ENCODE assay signal across 6 fruit fly cellular contexts in the genomic region with DNA sequence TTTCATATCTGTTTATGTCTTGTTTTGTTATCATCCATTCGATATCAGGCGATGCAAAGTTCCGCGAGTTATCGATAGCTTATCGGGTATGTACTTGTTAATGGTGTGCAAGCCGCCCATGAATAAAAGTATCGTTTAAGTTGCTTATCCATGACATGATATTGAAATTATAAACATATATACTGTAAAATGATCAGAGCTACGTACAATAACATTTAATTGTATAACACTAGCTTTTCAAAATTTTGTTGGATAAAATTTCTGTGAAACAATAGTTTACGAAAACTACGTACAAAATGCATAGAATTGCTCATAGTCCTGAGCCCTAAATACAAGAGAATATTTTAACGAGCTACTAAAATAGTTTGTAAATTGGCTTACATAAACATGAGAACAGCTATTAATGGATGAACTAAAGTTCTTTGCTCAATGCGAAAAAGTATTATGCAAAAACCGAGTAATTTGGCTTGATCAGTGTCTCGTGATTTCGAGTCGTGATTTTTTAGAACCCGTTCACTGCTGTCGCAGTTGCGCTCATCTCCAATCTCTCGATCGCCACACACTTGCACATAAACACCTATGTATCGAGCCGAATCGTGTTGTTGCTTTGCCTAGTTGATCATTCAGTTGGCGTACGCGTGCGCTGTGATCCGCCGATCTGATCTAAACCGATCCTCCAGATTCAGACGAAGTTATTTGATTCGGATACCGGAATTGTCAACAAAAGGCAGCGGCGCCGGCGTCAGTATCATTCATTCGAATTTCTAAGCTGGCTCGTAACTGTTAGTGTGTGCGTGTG.
A peak's percentile ranks its signal among the peaks of the same experiment; 100 is the strongest.
TF ChIP-seq lines count a peak whose summit lies in the region.

Gene PGAP1 (minus strand): TSS at position 57 of the 799 bp plus-strand sequence.
Gene cv (plus strand): TSS at position 586 of the 799 bp plus-strand sequence.

- no peak for TF ChIP-seq CTCF in whole organism, embryonic (GFP tag; optimal IDR thresholded peaks at IDR 0.05; lab: Kevin White, UChicago)

TF ChIP-seq in Kc167, 6 proteins besides CTCF, POLR2A, EP300 and RAD21:
- TF ChIP-seq psq (optimal IDR thresholded peaks at IDR 0.05; lab: Kevin White, UChicago), result peak; percentile 79
- TF ChIP-seq h (optimal IDR thresholded peaks at IDR 0.05; lab: Kevin White, UChicago), result no peak

TF ChIP-seq in whole organism, adult, 20 proteins besides CTCF, POLR2A, EP300 and RAD21:
- TF ChIP-seq Crg-1 (GFP tag; optimal IDR thresholded peaks at IDR 0.05; lab: Kevin White, UChicago) (peak; percentile 9), CG7101 (tag; optimal IDR thresholded peaks at IDR 0.05; lab: Kevin White, UChicago) (peak; percentile 42), CG33017 (tag; optimal IDR thresholded peaks at IDR 0.05; lab: Kevin White, UChicago) (no peak), cic (GFP tag; optimal IDR thresholded peaks at IDR 0.05; lab: Kevin White, UChicago) (no peak), toe (GFP tag; optimal IDR thresholded peaks at IDR 0.05; lab: Kevin White, UChicago) (peak; percentile 62), CG11617 (GFP tag; optimal IDR thresholded peaks at IDR 0.05; lab: Kevin White, UChicago) (peak; percentile 37), ovo (GFP tag; optimal IDR thresholded peaks at IDR 0.05; lab: Kevin White, UChicago) (no peak), cnc (optimal IDR thresholded peaks at IDR 0.05; lab: Kevin White, UChicago) (no peak), CG1620 (GFP tag; optimal IDR thresholded peaks at IDR 0.05; lab: Kevin White, UChicago) (peak; percentile 42), CG14711 (tag; optimal IDR thresholded peaks at IDR 0.05; lab: Kevin White, UChicago) (peak; percentile 54), CG7045 (GFP tag; optimal IDR thresholded peaks at IDR 0.05; lab: Kevin White, UChicago) (no peak), bab1 (GFP tag; optimal IDR thresholded peaks at IDR 0.05; lab: Kevin White, UChicago) (peak; percentile 25), pad (GFP tag; optimal IDR thresholded peaks at IDR 0.05; lab: Kevin White, UChicago) (peak; percentile 29), CG5204 (GFP tag; optimal IDR thresholded peaks at IDR 0.05; lab: Kevin White, UChicago) (no peak), kay (GFP tag; lab: Kevin White, UChicago; ENCODE audit: borderline replicate concordance) (no peak), Hr96 (GFP tag; optimal IDR thresholded peaks at IDR 0.05; lab: Kevin White, UChicago) (no peak)
TF ChIP-seq in whole organism, adult: peak in this region for 8.

TF ChIP-seq in whole organism, embryonic, 481 proteins besides CTCF, POLR2A, EP300 and RAD21 (continues in another document):
- TF ChIP-seq CG18619 (GFP tag; optimal IDR thresholded peaks at IDR 0.05; lab: Kevin White, UChicago) (no peak), CG11504 (tag; optimal IDR thresholded peaks at IDR 0.05; lab: Kevin White, UChicago) (no peak), bbx (GFP tag; IDR thresholded peaks at IDR 0.05; lab: Robert Waterston, UW; ENCODE audit: partially characterized antibody) (peak; percentile 78), CG31365 (tag; optimal IDR thresholded peaks at IDR 0.05; lab: Kevin White, UChicago) (no peak), mld (GFP tag; IDR thresholded peaks at IDR 0.05; lab: Robert Waterston, UW; ENCODE audit: partially characterized antibody) (0 out of 3 replicates have a peak, but pooled peaks have one; percentile 37), CG8478 (optimal IDR thresholded peaks at IDR 0.05; lab: Kevin White, UChicago) (peak; percentile 76), CG7839 (tag; optimal IDR thresholded peaks at IDR 0.05; lab: Kevin White, UChicago) (no peak), danr (GFP tag; IDR thresholded peaks at IDR 0.05; lab: Robert Waterston, UW) (no peak), en (GFP tag; optimal IDR thresholded peaks at IDR 0.05; lab: Kevin White, UChicago) (no peak), Deaf1 (tag; optimal IDR thresholded peaks at IDR 0.05; lab: Kevin White, UChicago) (peak; percentile 59), otp (GFP tag; IDR thresholded peaks at IDR 0.05; lab: Robert Waterston, UW) (no peak), Sry-δ (GFP tag; optimal IDR thresholded peaks at IDR 0.05; lab: Kevin White, UChicago) (peak; percentile 81), zfh1 (GFP tag; IDR thresholded peaks at IDR 0.05; lab: Robert Waterston, UW) (0 out of 3 replicates have a peak, but pooled peaks have one; percentile 6), yki (optimal IDR thresholded peaks at IDR 0.05; lab: Kevin White, UChicago) (no peak), stwl (tag; optimal IDR thresholded peaks at IDR 0.05; lab: Kevin White, UChicago) (peak; percentile 23)

TF ChIP-seq in whole organism, prepupa, 60 proteins besides CTCF, POLR2A, EP300 and RAD21 (continues in another document):
- TF ChIP-seq esn (GFP tag; optimal IDR thresholded peaks at IDR 0.05; lab: Kevin White, UChicago) (peak; percentile 61), CG31627 (GFP tag; optimal IDR thresholded peaks at IDR 0.05; lab: Kevin White, UChicago) (peak; percentile 29), CG34406 (GFP tag; optimal IDR thresholded peaks at IDR 0.05; lab: Kevin White, UChicago) (peak; percentile 15), acj6 (GFP tag; optimal IDR thresholded peaks at IDR 0.05; lab: Kevin White, UChicago) (peak; percentile 42), Hr39 (GFP tag; optimal IDR thresholded peaks at IDR 0.05; lab: Kevin White, UChicago) (peak; percentile 49), CG4318 (GFP tag; optimal IDR thresholded peaks at IDR 0.05; lab: Kevin White, UChicago) (no peak), lz (GFP tag; optimal IDR thresholded peaks at IDR 0.05; lab: Kevin White, UChicago) (peak; percentile 58), cyc (GFP tag; optimal IDR thresholded peaks at IDR 0.05; lab: Kevin White, UChicago) (peak; percentile 13), CG6163 (GFP tag; IDR thresholded peaks at IDR 0.05; lab: Robert Waterston, UW) (peak; percentile 19; the same call in 1 of the 3 replicates), CG6792 (GFP tag; optimal IDR thresholded peaks at IDR 0.05; lab: Kevin White, UChicago) (peak; percentile 4), CG32006 (GFP tag; optimal IDR thresholded peaks at IDR 0.05; lab: Kevin White, UChicago) (peak; percentile 35), CG10631 (GFP tag; optimal IDR thresholded peaks at IDR 0.05; lab: Kevin White, UChicago) (peak; percentile 18), CG3919 (GFP tag; optimal IDR thresholded peaks at IDR 0.05; lab: Kevin White, UChicago) (no peak), CG8632 (GFP tag; optimal IDR thresholded peaks at IDR 0.05; lab: Kevin White, UChicago) (no peak), Ets21C (GFP tag; optimal IDR thresholded peaks at IDR 0.05; lab: Kevin White, UChicago) (peak; percentile 30), eg (GFP tag; IDR thresholded peaks at IDR 0.05; lab: Robert Waterston, UW) (0 out of 3 replicates have a peak, but pooled peaks have one; percentile 4)

TF ChIP-seq in whole organism, pupa, 21 proteins besides CTCF, POLR2A, EP300 and RAD21:
- TF ChIP-seq CG9948 (tag; optimal IDR thresholded peaks at IDR 0.05; lab: Kevin White, UChicago) (no peak), fd96Ca (GFP tag; IDR thresholded peaks at IDR 0.05; lab: Robert Waterston, UW) (no peak), CG4496 (GFP tag; IDR thresholded peaks at IDR 0.05; lab: Robert Waterston, UW) (peak; percentile 15; the same call in 1 of the 3 replicates), Snoo (tag; optimal IDR thresholded peaks at IDR 0.05; lab: Kevin White, UChicago) (no peak), CG8159 (tag; optimal IDR thresholded peaks at IDR 0.05; lab: Kevin White, UChicago) (peak; percentile 14), CG17806 (tag; optimal IDR thresholded peaks at IDR 0.05; lab: Kevin White, UChicago) (peak; percentile 12)

TF ChIP-seq in whole organism, wandering third instar larva, 38 proteins besides CTCF, POLR2A, EP300 and RAD21 (continues in another document):
- TF ChIP-seq pan (optimal IDR thresholded peaks at IDR 0.05; lab: Kevin White, UChicago), result no peak
- TF ChIP-seq dmrt93B (GFP tag; optimal IDR thresholded peaks at IDR 0.05; lab: Kevin White, UChicago), result no peak
- peak; percentile 25 for TF ChIP-seq Jra (GFP tag; optimal IDR thresholded peaks at IDR 0.05; lab: Kevin White, UChicago)
- no peak for TF ChIP-seq brk (GFP tag; optimal IDR thresholded peaks at IDR 0.05; lab: Kevin White, UChicago)
- no peak for TF ChIP-seq dl (GFP tag; optimal IDR thresholded peaks at IDR 0.05; lab: Kevin White, UChicago; ENCODE audit: insufficient read depth in 1 of 2, partially characterized antibody in 2 of 2)
- no peak for TF ChIP-seq Rel (GFP tag; optimal IDR thresholded peaks at IDR 0.05; lab: Kevin White, UChicago)
- TF ChIP-seq Rel (tag; optimal IDR thresholded peaks at IDR 0.05; lab: Kevin White, UChicago), result no peak
- TF ChIP-seq Dfd (GFP tag; optimal IDR thresholded peaks at IDR 0.05; lab: Kevin White, UChicago), result no peak
- no peak for TF ChIP-seq fru (GFP tag; optimal IDR thresholded peaks at IDR 0.05; lab: Kevin White, UChicago)
- no peak for TF ChIP-seq Hnf4 (GFP tag; optimal IDR thresholded peaks at IDR 0.05; lab: Kevin White, UChicago)
- TF ChIP-seq GATAd (GFP tag; optimal IDR thresholded peaks at IDR 0.05; lab: Kevin White, UChicago), result peak; percentile 14
- no peak for TF ChIP-seq Hr83 (GFP tag; optimal IDR thresholded peaks at IDR 0.05; lab: Kevin White, UChicago; ENCODE audit: poor library complexity, severe bottlenecking)
- peak in 1 of 2 experiments; percentile 64 for TF ChIP-seq foxo (GFP tag; optimal IDR thresholded peaks at IDR 0.05; lab: Kevin White, UChicago)
- no peak for TF ChIP-seq CG9705 (GFP tag; optimal IDR thresholded peaks at IDR 0.05; lab: Kevin White, UChicago)
- no peak for TF ChIP-seq jim (GFP tag; optimal IDR thresholded peaks at IDR 0.05; lab: Kevin White, UChicago)
- TF ChIP-seq Dif (GFP tag; optimal IDR thresholded peaks at IDR 0.05; lab: Kevin White, UChicago; ENCODE audit: partially characterized antibody), result no peak
- TF ChIP-seq tai (GFP tag; optimal IDR thresholded peaks at IDR 0.05; lab: Kevin White, UChicago), result no peak
- no peak for TF ChIP-seq CrebA (GFP tag; optimal IDR thresholded peaks at IDR 0.05; lab: Kevin White, UChicago; ENCODE audit: borderline replicate concordance)
- peak; percentile 55 for TF ChIP-seq Sp1 (GFP tag; optimal IDR thresholded peaks at IDR 0.05; lab: Kevin White, UChicago)
- TF ChIP-seq ey (GFP tag; optimal IDR thresholded peaks at IDR 0.05; lab: Kevin White, UChicago), result peak; percentile 45
- no peak for TF ChIP-seq Abd-B (GFP tag; optimal IDR thresholded peaks at IDR 0.05; lab: Kevin White, UChicago)
- TF ChIP-seq woc (GFP tag; optimal IDR thresholded peaks at IDR 0.05; lab: Kevin White, UChicago), result peak; percentile 83
- TF ChIP-seq Mio (GFP tag; optimal IDR thresholded peaks at IDR 0.05; lab: Kevin White, UChicago), result no peak
- TF ChIP-seq CG32264 (GFP tag; optimal IDR thresholded peaks at IDR 0.05; lab: Kevin White, UChicago), result no peak
- peak; percentile 13 for TF ChIP-seq Myc (optimal IDR thresholded peaks at IDR 0.05; lab: Kevin White, UChicago)
- TF ChIP-seq usp (GFP tag; optimal IDR thresholded peaks at IDR 0.05; lab: Kevin White, UChicago), result no peak
- TF ChIP-seq OdsH (GFP tag; optimal IDR thresholded peaks at IDR 0.05; lab: Kevin White, UChicago), result peak; percentile 21
- TF ChIP-seq Vsx2 (GFP tag; optimal IDR thresholded peaks at IDR 0.05; lab: Kevin White, UChicago; ENCODE audit: partially characterized antibody), result no peak
- TF ChIP-seq dsf (GFP tag; optimal IDR thresholded peaks at IDR 0.05; lab: Kevin White, UChicago; ENCODE audit: borderline replicate concordance), result no peak
